Fruit fly (Drosophila melanogaster) Kc167 (cell line): ENCODE data around the gene CG13841.

Experiments used
- Myc ChIP-seq: fragments of >200 bp; optimal IDR thresholded peaks from 2 replicates; lab custom pipeline; 2017; ENCODE audit warnings: missing external identifiers
- Sin3A ChIP-seq: fragments of >200 bp; optimal IDR thresholded peaks from 2 replicates; lab custom pipeline; 2018; ENCODE audit warnings: missing external identifiers
- h ChIP-seq: fragments of >200 bp; optimal IDR thresholded peaks from 3 replicates; lab custom pipeline; 2018; ENCODE audit warnings: missing external identifiers
- insv ChIP-seq: fragments of >200 bp; optimal IDR thresholded peaks from 3 replicates; lab custom pipeline; 2018; ENCODE audit warnings: missing external identifiers
- psq ChIP-seq: fragments of >200 bp; optimal IDR thresholded peaks from 2 replicates; lab custom pipeline; 2017; ENCODE audit warnings: missing external identifiers
- ttk ChIP-seq: sonication (Bioruptor generic); optimal IDR thresholded peaks from 2 replicates; lab custom pipeline; 2017; ENCODE audit warnings: missing external identifiers

CG13841 gene

DNA sequence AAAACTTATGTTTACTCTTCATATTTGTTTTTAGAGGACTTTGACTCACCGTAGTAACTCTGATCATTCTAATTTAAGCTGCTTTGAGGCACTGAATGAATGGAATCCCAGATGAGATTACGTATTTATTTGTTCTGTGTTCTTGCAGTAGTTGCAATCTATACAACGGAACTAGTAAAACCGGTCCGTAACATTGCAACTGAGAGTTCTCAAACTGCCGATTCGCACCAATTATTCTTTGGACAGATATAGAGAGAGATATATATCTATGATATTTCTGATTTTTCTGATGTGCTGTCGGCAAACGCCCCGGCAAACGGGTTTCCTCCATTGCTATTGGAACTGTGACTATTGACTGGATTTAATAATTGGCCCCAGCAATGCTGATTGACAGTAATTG lies at the start of gene CG13841:
TSS of gene CG13841 (minus strand) at position 101 of the 400 bp plus-strand sequence.
- no peak for TF ChIP-seq insv (lab: Kevin White, UChicago)
- TF ChIP-seq Myc, result no peak
- no peak for TF ChIP-seq psq (lab: Kevin White, UChicago)
- no peak for TF ChIP-seq Sin3A (lab: Kevin White, UChicago)
- no peak for TF ChIP-seq h (lab: Kevin White, UChicago)
- TF ChIP-seq ttk (lab: Kevin White, UChicago), result no peak

DNA sequence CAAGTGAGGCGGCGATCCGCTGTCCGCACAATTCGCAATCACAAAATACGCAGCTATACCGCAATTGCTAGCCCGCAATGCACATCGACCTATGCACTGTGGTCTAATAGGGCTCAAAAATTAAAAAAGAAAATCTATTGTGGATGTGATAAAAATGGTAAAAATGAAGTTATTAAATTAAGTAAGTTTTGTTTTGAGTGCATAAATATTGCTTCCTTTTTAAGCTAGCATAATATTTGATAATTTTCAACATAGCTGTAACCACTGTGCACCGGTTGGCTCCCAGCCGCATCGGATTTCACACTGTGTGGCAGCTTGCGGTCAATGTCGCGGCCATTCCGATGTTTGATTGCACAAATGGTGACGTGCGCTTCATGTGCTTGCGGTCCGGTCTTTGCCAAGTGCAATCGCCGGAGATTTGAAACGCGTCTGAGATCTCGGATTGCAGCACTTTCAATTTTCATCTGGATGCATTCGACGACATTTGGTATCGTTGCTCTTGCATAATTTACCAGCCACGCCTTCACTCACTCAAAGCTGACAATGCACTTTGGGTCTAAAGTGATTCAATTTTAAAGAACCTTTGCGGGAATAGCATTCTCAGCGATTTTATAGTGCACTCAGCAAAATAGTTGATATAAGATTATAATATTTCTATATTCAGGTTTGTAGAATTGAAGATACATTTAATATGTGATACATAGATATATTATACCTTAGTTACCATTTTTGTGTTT lies 49.1 kb upstream of the CG13841 start:
- no peak for TF ChIP-seq Sin3A (lab: Kevin White, UChicago)
- TF ChIP-seq h (lab: Kevin White, UChicago), result no peak
- TF ChIP-seq ttk (lab: Kevin White, UChicago), result no peak
- no peak for TF ChIP-seq insv (lab: Kevin White, UChicago)
- no peak for TF ChIP-seq Myc
- no peak for TF ChIP-seq psq (lab: Kevin White, UChicago)

DNA sequence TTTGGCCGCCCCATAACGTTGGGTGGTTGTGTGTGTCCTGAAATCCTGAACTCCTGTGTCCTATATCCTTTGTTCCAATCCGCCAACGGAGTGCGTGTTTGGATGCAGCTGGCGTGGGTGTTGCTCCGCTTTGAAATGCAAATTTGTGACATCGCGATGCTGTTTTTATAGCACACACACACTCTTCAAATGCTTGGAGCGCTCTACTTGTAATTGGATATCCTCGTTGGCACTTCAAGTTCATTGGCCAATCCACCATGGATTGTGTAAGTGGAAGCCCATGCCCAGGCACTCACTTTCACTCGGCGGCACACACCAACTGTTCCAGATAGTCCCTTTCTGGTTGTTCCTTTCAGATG lies 48.6 kb upstream of the CG13841 start, which contains the start of gene CG13840:
TSS of gene CG13840 (minus strand) at position 101 of the 359 bp plus-strand sequence.
- TF ChIP-seq psq (lab: Kevin White, UChicago) (no peak), Sin3A (lab: Kevin White, UChicago) (no peak), h (lab: Kevin White, UChicago) (no peak), Myc (no peak), insv (lab: Kevin White, UChicago) (no peak), ttk (lab: Kevin White, UChicago) (no peak)

DNA sequence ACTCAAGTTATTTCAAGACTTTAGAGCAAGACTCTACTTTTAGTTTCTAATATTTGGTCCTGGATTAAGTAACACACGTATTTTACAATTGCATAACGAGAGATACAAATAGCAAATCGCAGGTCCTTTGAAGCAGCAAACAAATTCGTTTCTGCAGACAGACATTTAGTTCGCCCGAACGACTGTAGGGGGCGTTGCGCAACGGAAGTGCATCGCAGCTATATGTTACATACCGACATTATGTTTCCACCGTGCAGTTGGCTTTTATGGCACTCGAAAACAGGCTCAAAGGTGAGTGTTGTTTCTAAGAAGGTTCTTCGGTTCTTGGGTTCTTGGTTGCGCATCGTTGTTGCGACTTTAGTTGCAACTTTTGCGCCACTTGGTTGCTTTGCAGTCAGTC lies 42.8 kb upstream of the CG13841 start:
- TF ChIP-seq insv (lab: Kevin White, UChicago) (no peak), h (lab: Kevin White, UChicago) (no peak), psq (lab: Kevin White, UChicago) (no peak), Myc (no peak), ttk (lab: Kevin White, UChicago) (no peak), Sin3A (lab: Kevin White, UChicago) (no peak)

DNA sequence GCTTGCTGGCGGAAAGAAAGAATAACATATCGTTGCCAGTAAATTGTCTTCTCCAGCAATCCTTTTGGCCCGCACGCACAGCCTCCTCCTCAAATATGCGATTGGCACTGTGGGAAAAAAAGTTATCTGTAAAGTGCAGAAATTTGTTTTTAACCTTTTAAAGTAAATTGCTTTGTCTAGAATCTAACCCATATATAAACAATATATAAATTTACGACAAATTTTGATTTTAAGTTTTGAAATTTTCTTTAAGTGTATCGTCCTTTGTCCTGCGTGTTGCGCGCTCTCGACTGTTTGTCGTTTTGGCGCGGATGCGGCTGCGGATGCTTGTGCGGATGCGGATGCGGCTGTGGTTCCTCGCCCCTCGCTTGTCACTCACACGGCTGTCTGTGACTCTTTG lies 39.6 kb upstream of the CG13841 start:
- TF ChIP-seq Myc (no peak), ttk (lab: Kevin White, UChicago) (no peak), insv (lab: Kevin White, UChicago) (no peak), h (lab: Kevin White, UChicago) (no peak), Sin3A (lab: Kevin White, UChicago) (no peak), psq (lab: Kevin White, UChicago) (no peak)

DNA sequence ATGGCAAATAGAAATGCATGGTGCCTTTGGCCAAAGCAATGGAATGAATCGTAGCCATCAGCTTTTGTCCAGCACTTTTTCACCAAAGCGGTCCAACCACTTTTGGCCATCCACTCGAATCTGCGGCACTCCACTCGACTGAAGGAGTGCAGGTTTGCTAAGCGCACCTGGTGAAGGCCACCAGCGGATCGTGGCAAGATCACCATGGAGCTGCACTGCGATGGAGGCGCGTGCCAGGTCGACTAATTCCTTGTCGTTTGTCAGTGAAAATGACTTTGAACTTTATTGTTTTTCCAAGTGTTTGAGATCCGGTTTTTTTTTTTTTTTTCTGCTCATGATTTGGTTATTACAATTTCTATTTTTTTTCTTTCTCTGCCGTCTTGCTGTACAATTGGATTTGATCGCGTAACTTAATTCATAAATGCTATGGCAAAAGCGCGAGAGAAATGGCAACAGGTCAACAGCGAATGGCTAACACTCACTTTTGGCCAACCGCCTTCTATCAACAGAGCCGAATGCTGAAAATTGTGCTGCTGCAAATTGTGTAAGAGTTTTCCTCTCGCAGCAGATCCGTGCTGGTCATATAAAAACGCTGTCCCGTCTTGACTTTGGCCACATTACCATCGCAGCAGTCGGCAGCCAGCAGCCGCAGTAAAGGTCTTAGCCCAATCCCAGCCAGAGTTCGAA lies 36.3 kb upstream of the CG13841 start, which contains the start of gene CG7031:
TSS of gene CG7031 (plus strand) at position 637 of the 687 bp plus-strand sequence.
- TF ChIP-seq ttk (lab: Kevin White, UChicago), result no peak
- no peak for TF ChIP-seq insv (lab: Kevin White, UChicago)
- no peak for TF ChIP-seq Myc
- no peak for TF ChIP-seq Sin3A (lab: Kevin White, UChicago)
- TF ChIP-seq h (lab: Kevin White, UChicago), result no peak
- no peak for TF ChIP-seq psq (lab: Kevin White, UChicago)

DNA sequence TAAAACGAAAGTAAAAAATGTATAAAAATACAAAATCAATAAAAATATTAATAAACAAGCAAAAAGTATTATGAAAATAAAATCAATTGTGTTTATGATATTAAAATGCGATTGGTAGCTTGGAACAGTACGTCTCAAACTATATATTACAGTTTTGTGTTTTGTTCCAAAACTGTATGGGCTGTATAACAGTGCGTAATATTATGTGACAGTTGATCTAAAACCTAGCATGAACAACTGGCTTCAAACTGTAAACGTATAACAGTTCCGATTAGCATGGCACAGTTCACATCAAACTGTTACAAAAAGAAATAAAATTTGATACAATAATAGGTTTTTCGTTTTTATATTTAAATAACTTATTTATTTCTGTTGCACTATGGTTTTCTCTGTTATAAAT lies 26.5 kb upstream of the CG13841 start:
- TF ChIP-seq Myc (no peak), insv (lab: Kevin White, UChicago) (no peak), h (lab: Kevin White, UChicago) (no peak), Sin3A (lab: Kevin White, UChicago) (no peak)

DNA sequence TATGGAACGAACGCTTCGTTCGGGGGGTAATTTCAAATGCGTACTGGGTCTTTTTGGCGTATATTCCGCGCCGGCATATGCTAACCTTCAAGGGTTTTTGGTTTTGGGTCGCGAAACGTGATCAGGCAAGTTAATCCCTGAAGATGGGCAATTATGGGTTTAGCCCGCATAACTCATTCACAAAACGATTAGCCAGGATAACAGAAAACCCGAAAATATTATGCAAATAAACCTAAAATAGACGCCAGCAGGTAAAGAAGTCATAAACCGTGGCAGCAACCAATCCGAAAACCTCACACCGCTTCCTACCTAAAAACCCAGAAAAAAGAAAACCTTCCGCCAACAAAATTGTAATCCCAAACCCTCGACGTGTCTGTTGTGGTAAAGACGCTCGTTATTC lies 21.6 kb upstream of the CG13841 start:
- TF ChIP-seq psq (lab: Kevin White, UChicago), result no peak
- TF ChIP-seq Myc, result no peak
- no peak for TF ChIP-seq insv (lab: Kevin White, UChicago)
- TF ChIP-seq h (lab: Kevin White, UChicago), result no peak
- no peak for TF ChIP-seq ttk (lab: Kevin White, UChicago)
- TF ChIP-seq Sin3A (lab: Kevin White, UChicago), result no peak

DNA sequence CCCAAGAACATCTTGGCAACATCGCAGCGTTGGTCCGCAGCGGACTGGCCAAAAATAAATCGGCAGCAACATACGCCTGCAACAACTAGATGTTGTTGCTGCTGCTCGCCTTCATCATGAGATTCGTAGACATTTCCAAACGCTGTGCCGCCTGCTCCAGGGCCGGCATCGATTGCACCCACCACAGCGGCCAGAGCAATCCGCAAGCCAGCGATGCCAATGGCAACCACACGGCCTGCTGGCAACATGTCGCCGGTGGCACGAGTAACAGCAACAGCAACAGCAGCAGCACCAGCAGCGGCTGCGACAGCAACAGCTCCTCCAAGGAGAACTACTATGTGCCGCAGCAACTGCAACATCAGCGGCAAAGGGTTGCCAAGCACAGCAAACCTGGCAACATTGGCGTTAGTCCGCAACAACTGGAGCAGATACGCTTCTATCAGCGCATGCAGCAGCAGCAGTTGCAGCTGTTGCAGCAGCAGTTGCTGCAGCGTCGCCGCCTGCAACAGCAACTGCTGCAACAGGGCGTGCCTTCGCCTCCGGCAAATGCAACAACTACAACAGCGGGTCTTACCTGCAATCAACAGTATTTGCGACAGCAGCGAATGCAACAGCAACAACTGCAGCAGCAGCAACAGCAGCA lies 17.3 kb upstream of the CG13841 start:
- TF ChIP-seq h (lab: Kevin White, UChicago) (no peak), Myc (no peak), ttk (lab: Kevin White, UChicago) (no peak), Sin3A (lab: Kevin White, UChicago) (no peak), insv (lab: Kevin White, UChicago) (no peak), psq (lab: Kevin White, UChicago) (no peak)

DNA sequence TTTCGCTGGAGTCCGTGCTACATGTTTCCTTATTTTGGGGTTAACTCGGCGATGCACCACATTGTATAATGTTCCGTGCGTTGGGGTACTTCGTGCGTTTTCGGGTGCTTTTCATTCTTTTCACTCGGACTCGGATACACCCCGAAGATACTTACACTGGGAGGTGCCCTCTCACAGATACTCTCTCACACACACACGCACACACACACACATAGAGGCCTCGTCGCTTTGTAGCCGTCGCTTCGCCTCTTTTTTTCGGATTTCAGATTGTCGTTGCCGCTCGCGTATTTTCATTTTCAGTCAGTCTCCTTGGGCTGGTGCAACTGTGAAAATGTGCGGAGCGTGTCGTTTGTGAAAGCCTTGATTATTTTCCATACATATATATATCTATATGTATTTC lies 13.9 kb upstream of the CG13841 start:
- no peak for TF ChIP-seq Myc
- TF ChIP-seq insv (lab: Kevin White, UChicago), result no peak
- no peak for TF ChIP-seq psq (lab: Kevin White, UChicago)
- no peak for TF ChIP-seq h (lab: Kevin White, UChicago)
- TF ChIP-seq Sin3A (lab: Kevin White, UChicago), result no peak
- TF ChIP-seq ttk (lab: Kevin White, UChicago), result no peak

DNA sequence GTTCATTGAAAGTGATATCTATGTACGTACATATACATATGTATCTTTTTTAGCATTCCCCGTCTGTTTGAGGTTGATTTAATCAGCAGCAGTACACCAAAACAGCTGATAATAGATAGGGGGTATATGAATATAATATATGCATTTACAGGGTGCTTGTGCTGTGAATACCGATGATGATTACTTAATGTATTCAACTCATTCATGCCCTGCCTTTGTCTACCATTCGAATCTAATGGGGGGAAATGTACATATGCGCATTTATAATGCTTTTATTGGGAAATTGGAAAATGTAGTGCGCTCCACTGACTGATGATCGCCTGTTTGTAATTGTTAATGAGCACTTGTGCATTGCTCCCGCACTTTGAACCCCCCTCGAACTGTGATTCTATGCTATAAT lies 12.6 kb upstream of the CG13841 start:
- TF ChIP-seq h (lab: Kevin White, UChicago) (no peak), ttk (lab: Kevin White, UChicago) (no peak), psq (lab: Kevin White, UChicago) (no peak), Myc (no peak), insv (lab: Kevin White, UChicago) (no peak)
